Fruit fly (Drosophila melanogaster): ENCODE data around the gene CG33920.

Gene CG33920

DNA sequence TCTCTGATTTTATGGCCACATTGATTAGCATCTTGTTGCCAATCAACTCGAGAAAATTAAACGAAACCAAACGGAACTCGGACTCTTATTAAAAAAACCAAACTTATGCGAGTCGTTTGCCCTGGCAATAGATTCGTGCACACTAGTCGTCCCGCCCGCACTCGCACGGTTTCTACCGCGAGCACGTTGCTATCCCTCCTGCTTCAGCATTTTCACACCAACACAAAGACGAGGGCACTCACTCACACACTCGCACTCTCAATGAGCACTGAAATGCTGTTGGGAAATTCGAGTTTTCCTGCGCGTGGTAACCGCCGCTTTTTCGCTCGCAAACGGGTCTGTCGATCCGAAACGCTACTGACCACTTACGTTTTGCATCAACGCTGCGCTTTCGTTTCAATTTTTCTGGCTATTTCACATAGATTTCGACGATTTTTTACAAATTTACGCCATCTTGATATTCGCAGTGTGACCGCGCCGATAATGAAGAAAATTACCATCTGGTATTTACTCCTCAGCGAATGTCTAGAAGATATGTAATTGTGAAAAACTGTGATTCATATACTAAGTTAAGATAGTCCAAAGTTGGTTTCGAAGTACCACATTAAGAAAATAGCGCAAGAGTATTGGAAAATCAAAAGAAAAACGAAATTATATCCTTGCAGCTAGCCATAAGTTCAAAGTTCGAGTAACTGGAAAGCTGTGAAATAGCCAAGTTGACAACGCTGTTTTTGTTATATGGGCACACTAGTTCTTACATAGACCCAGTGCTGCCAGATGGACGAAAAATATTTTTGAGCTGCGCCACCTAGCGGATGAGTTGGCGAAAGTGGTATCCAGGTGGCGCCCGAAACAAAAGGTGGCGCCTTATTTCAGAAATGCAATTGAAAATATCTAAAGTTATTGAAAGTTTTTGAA, 16.1 kb upstream of the CG33920 start, which contains the start of gene dco (continued):
- peak; percentile 78 for TF ChIP-seq sob (GFP tag; IDR thresholded peaks at IDR 0.05)
- peak; percentile 58 for TF ChIP-seq CG31441 (GFP tag; IDR thresholded peaks at IDR 0.05)
- no peak for TF ChIP-seq Sox100B (GFP tag; optimal IDR thresholded peaks at IDR 0.05)
- TF ChIP-seq B-H1 (GFP tag; IDR thresholded peaks at IDR 0.05): peak; percentile 61
- TF ChIP-seq gfzf (GFP tag; optimal IDR thresholded peaks at IDR 0.05): peak; percentile 93
- TF ChIP-seq gem (tag; optimal IDR thresholded peaks at IDR 0.05): peak; percentile 59
- TF ChIP-seq ham (GFP tag; IDR thresholded peaks at IDR 0.05): no peak
- TF ChIP-seq CG10543 (GFP tag; optimal IDR thresholded peaks at IDR 0.05): peak; percentile 28
- no peak for TF ChIP-seq Hmx (GFP tag; optimal IDR thresholded peaks at IDR 0.05)
- 0 out of 2 replicates have a peak, but pooled peaks have one; percentile 13 for TF ChIP-seq aop (GFP tag; IDR thresholded peaks at IDR 0.05)
- peak; percentile 91 for TF ChIP-seq tin (GFP tag; optimal IDR thresholded peaks at IDR 0.05)
- peak; percentile 22 for TF ChIP-seq Oli (tag; optimal IDR thresholded peaks at IDR 0.05)
- peak; percentile 69 for TF ChIP-seq chm (GFP tag; IDR thresholded peaks at IDR 0.05)
- peak; percentile 82 for TF ChIP-seq ranshi (GFP tag; IDR thresholded peaks at IDR 0.05)
- peak; percentile 75 for TF ChIP-seq Ada2b (GFP tag; IDR thresholded peaks at IDR 0.05)
- TF ChIP-seq CG13296 (GFP tag; optimal IDR thresholded peaks at IDR 0.05): no peak
- peak; percentile 25 for TF ChIP-seq sd (tag; optimal IDR thresholded peaks at IDR 0.05)
- TF ChIP-seq bcd (GFP tag; optimal IDR thresholded peaks at IDR 0.05): peak; percentile 81
- peak; percentile 78 for TF ChIP-seq pzg (GFP tag; optimal IDR thresholded peaks at IDR 0.05)
- peak; percentile 8 for TF ChIP-seq lbe (GFP tag; optimal IDR thresholded peaks at IDR 0.05)

DNA sequence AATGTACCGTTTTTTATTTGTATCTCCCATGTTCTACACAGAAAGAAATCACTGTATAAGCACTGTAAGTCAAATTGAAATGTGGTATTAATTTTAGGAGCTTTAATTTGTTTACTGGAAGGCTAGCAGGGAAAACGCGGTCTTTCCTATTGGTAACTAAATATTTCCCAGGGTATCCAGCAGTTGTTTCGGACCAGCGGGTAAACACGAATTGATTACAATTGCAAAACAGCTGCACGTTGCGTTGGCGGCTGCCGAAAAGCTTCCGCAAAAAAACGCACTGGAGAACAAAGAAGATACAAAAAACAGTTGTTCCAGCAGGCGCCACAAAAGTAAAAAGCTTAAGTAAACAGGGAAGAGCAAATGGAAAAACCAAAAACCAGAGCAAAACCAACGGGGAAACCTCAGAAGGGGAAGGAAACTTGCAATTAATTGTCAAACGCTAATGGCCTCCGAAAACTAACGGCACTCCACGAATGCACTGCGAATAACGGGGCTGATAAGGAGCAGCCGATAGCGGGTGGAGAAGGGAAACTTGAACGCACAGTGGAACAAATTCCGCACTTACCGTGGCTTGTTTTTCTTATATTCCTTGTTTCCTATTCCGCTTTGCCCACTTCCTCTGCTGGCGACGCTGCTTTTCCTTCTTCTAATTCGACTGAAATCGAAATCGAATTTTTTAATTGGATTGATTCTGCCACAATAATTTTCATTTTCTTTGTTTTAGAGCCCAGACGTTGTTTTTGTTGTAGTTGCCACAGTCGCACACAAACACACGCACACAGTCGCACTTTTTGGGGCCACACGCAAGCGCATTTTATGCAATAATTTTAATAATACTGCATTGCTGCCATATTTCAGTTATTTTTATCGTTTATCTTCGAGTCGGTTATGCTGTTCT, 15.2 kb upstream of the CG33920 start:
- TF ChIP-seq klu (GFP tag; IDR thresholded peaks at IDR 0.05) (no peak), slbo (GFP tag; IDR thresholded peaks at IDR 0.05) (peak; percentile 30; the same call in 1 of the 2 replicates), Mes4 (GFP tag; optimal IDR thresholded peaks at IDR 0.05) (no peak), Antp (GFP tag; optimal IDR thresholded peaks at IDR 0.05) (peak; percentile 63), lmd (GFP tag; IDR thresholded peaks at IDR 0.05) (peak; percentile 25; the same call in 1 of the 2 replicates), Dip3 (GFP tag; optimal IDR thresholded peaks at IDR 0.05) (no peak), CG12155 (GFP tag; optimal IDR thresholded peaks at IDR 0.05) (no peak), dysf (GFP tag; IDR thresholded peaks at IDR 0.05) (no peak), her (GFP tag; optimal IDR thresholded peaks at IDR 0.05) (peak; percentile 31), Drgx (GFP tag; IDR thresholded peaks at IDR 0.05) (peak; percentile 74), stc (GFP tag; IDR thresholded peaks at IDR 0.05) (peak; percentile 67), prd (optimal IDR thresholded peaks at IDR 0.05) (no peak), prd (GFP tag; IDR thresholded peaks at IDR 0.05) (peak; percentile 38; the same call in 1 of the 3 replicates), ash1 (GFP tag; optimal IDR thresholded peaks at IDR 0.05) (no peak), row (GFP tag; IDR thresholded peaks at IDR 0.05) (peak; percentile 55), CG9932 (GFP tag; IDR thresholded peaks at IDR 0.05) (peak; percentile 54), Stat92E (GFP tag; optimal IDR thresholded peaks at IDR 0.05) (no peak), org-1 (GFP tag; optimal IDR thresholded peaks at IDR 0.05) (no peak), vvl (GFP tag; IDR thresholded peaks at IDR 0.05) (no peak; the same call in none of the 2 replicates), crp (GFP tag; optimal IDR thresholded peaks at IDR 0.05) (no peak), E2f1 (GFP tag; IDR thresholded peaks at IDR 0.05) (peak; percentile 39; the same call in 1 of the 2 replicates), Oli (tag; optimal IDR thresholded peaks at IDR 0.05) (peak; percentile 43), CG12769 (tag; optimal IDR thresholded peaks at IDR 0.05) (no peak), kah (GFP tag; optimal IDR thresholded peaks at IDR 0.05) (no peak), CG3065 (GFP tag; optimal IDR thresholded peaks at IDR 0.05) (no peak), CG10462 (GFP tag; optimal IDR thresholded peaks at IDR 0.05) (no peak), Adf1 (GFP tag; IDR thresholded peaks at IDR 0.05) (no peak), B-H1 (GFP tag; IDR thresholded peaks at IDR 0.05) (peak; percentile 13; the same call in 1 of the 3 replicates), CG4707 (GFP tag; optimal IDR thresholded peaks at IDR 0.05) (peak; percentile 87)

All from whole organism, embryonic.